Worm (Caenorhabditis elegans) whole organism, young adult: ENCODE data around the gene T19D12.1.

Experiments
- B0019.2 ChIP-seq: fragments of 200-800 bp; sonication (Bioruptor generic); conservative IDR thresholded peaks from 2 replicates; pipeline ENCODE4 v1.3.6; 2022; ENCODE audit warnings: missing genetic modification reagents, missing genetic modification characterization, missing compliant biosample characterization
- F37B4.10 ChIP-seq: fragments of 200-800 bp; sonication (Bioruptor generic); IDR thresholded peaks from 2 replicates; pipeline ENCODE4 v1.3.6; 2022; ENCODE audit warnings: missing genetic modification characterization, missing compliant biosample characterization
- T26A5.8 ChIP-seq: sonication (generic microtip); optimal IDR thresholded peaks from 2 replicates; lab custom pipeline; 2016; ENCODE audit warnings: missing genetic modification characterization, missing compliant biosample characterization
- Y56A3A.18 ChIP-seq: fragments of 200-800 bp; sonication (Bioruptor generic); IDR thresholded peaks from 2 replicates; pipeline ENCODE4 v1.3.6; 2022; ENCODE audit warnings: missing genetic modification reagents, missing genetic modification characterization, missing compliant biosample characterization
- ZK185.1 ChIP-seq: sonication (generic microtip); optimal IDR thresholded peaks from 2 replicates; lab custom pipeline; 2016; ENCODE audit warnings: mild to moderate bottlenecking, missing genetic modification characterization, missing compliant biosample characterization; ENCODE audit not compliant: poor library complexity, severe bottlenecking
- aptf-3 ChIP-seq: fragments of 200-800 bp; sonication (Bioruptor generic); IDR thresholded peaks from 2 replicates; pipeline ENCODE4 v1.3.6; 2022; ENCODE audit warnings: missing genetic modification characterization, missing compliant biosample characterization
- attf-6 ChIP-seq: fragments of 200-800 bp; sonication (Bioruptor generic); IDR thresholded peaks from 2 replicates; pipeline ENCODE4 v1.3.6; 2022; ENCODE audit warnings: missing genetic modification reagents, missing genetic modification characterization, missing compliant biosample characterization
- bed-1 ChIP-seq: fragments of 200-800 bp; sonication (Bioruptor generic); IDR thresholded peaks from 2 replicates; pipeline ENCODE4 v1.3.6; 2022; ENCODE audit warnings: missing genetic modification reagents, missing genetic modification characterization, missing compliant biosample characterization
- cebp-1 ChIP-seq, 2 experiments: fragments of 200-800 bp in 1 of 2; sonication (Bioruptor generic) in 1 of 2; sonication (generic microtip) in 1 of 2; IDR thresholded peaks in 1 of 2; optimal IDR thresholded peaks in 1 of 2; 2 replicates each; pipeline versions ENCODE4 v1.3.6 to Lab custom; 2017 to 2022; ENCODE audit warnings: missing compliant biosample characterization in 2 of 2, missing genetic modification characterization in 2 of 2, mild to moderate bottlenecking in 1 of 2, missing genetic modification reagents in 1 of 2, moderate library complexity in 1 of 2
- cebp-2 ChIP-seq: fragments of 200-800 bp; sonication (Bioruptor generic); IDR thresholded peaks from 2 replicates; pipeline ENCODE4 v1.3.6; 2022; ENCODE audit warnings: missing genetic modification characterization, missing compliant biosample characterization
- ceh-27 ChIP-seq: fragments of 200-800 bp; sonication (Bioruptor generic); optimal IDR thresholded peaks from 2 replicates; lab custom pipeline; 2018; ENCODE audit warnings: mild to moderate bottlenecking, missing genetic modification characterization, moderate library complexity, missing compliant biosample characterization
- ceh-40 ChIP-seq: fragments of 200-800 bp; sonication (Bioruptor generic); IDR thresholded peaks from 2 replicates; pipeline ENCODE4 v1.3.6; 2022; ENCODE audit warnings: missing genetic modification characterization, missing compliant biosample characterization
- die-1 ChIP-seq: sonication (generic microtip); optimal IDR thresholded peaks from 2 replicates; lab custom pipeline; 2016; ENCODE audit warnings: missing genotype, mild to moderate bottlenecking, missing genetic modification characterization, missing compliant biosample characterization
- dpl-1 ChIP-seq: fragments of 150-350 bp; optimal IDR thresholded peaks from 2 replicates; lab custom pipeline; 2014; ENCODE audit warnings: missing biosample characterization, missing genetic modification reagents, missing genetic modification characterization
- egrh-3 ChIP-seq: fragments of 200-800 bp; sonication (Bioruptor generic); IDR thresholded peaks from 2 replicates; pipeline ENCODE4 v1.3.6; 2022; ENCODE audit warnings: missing genetic modification reagents, missing genetic modification characterization, missing compliant biosample characterization
- ekl-4 ChIP-seq: fragments of 200-800 bp; sonication (Bioruptor generic); IDR thresholded peaks from 2 replicates; pipeline ENCODE4 v1.3.6; 2022; ENCODE audit warnings: missing genetic modification reagents, missing genetic modification characterization, missing compliant biosample characterization
- gei-17 ChIP-seq: fragments of 200-800 bp; sonication (Bioruptor generic); optimal IDR thresholded peaks from 2 replicates; lab custom pipeline; 2018; ENCODE audit warnings: mild to moderate bottlenecking, missing genetic modification characterization, missing compliant biosample characterization
- hrde-1 ChIP-seq: sonication (generic microtip); optimal IDR thresholded peaks from 2 replicates; lab custom pipeline; 2016; ENCODE audit warnings: missing genetic modification characterization, mild to moderate bottlenecking, missing compliant biosample characterization, moderate library complexity, missing genotype, missing genetic modification reagents, borderline replicate concordance
- lsy-27 ChIP-seq: sonication (generic microtip); optimal IDR thresholded peaks from 2 replicates; lab custom pipeline; 2017; ENCODE audit warnings: missing genetic modification characterization, mild to moderate bottlenecking, missing compliant biosample characterization, antibody characterized with exemption, missing genotype, borderline replicate concordance; ENCODE audit not compliant: insufficient read depth
- madf-3 ChIP-seq: fragments of 200-800 bp; sonication (Bioruptor generic); IDR thresholded peaks from 2 replicates; pipeline ENCODE4 v1.3.6; 2022; ENCODE audit warnings: missing genetic modification reagents, missing genetic modification characterization, missing compliant biosample characterization
- madf-6 ChIP-seq: fragments of 200-800 bp; sonication (Bioruptor generic); IDR thresholded peaks from 2 replicates; pipeline ENCODE4 v1.3.6; 2022; ENCODE audit warnings: missing genetic modification reagents, missing genetic modification characterization, missing compliant biosample characterization
- nhr-120 ChIP-seq: fragments of 200-800 bp; sonication (Bioruptor generic); IDR thresholded peaks from 2 replicates; pipeline ENCODE4 v1.3.6; 2022; ENCODE audit warnings: missing genetic modification characterization, missing compliant biosample characterization
- nhr-179 ChIP-seq: sonication (generic microtip); optimal IDR thresholded peaks from 2 replicates; lab custom pipeline; 2016; ENCODE audit warnings: mild to moderate bottlenecking, missing genetic modification characterization, missing compliant biosample characterization
- nhr-80 ChIP-seq: sonication (generic microtip); optimal IDR thresholded peaks from 2 replicates; lab custom pipeline; 2016; ENCODE audit warnings: missing genetic modification characterization, missing compliant biosample characterization
- pha-4 ChIP-seq: fragments of 150-350 bp; sonication (generic microtip); optimal IDR thresholded peaks from 2 replicates; lab custom pipeline; 2014; ENCODE audit warnings: missing biosample characterization, missing genetic modification reagents, missing genetic modification characterization
- rpc-1 ChIP-seq, 2 experiments: fragments of 150-350 bp in 1 of 2; sonication (generic microtip) in 1 of 2; optimal IDR thresholded peaks; 2 replicates each; lab custom pipeline; 2014 to 2018; ENCODE audit warnings: missing biosample characterization in 1 of 2, missing genetic modification characterization in 1 of 2, missing genetic modification reagents in 1 of 2, missing genotype in 1 of 2
- sptf-2 ChIP-seq: fragments of 200-800 bp; sonication (Bioruptor generic); optimal IDR thresholded peaks from 2 replicates; lab custom pipeline; 2018; ENCODE audit warnings: mild to moderate bottlenecking, missing genetic modification characterization, missing compliant biosample characterization
- tbp1 ChIP-seq: fragments of 200-800 bp; sonication (Bioruptor generic); optimal IDR thresholded peaks from 2 replicates; lab custom pipeline; 2018; ENCODE audit warnings: mild to moderate bottlenecking, missing genetic modification characterization, missing compliant biosample characterization
- unc-62 ChIP-seq: fragments of 150-350 bp; optimal IDR thresholded peaks from 2 replicates; lab custom pipeline; 2014; ENCODE audit warnings: missing biosample characterization, missing genetic modification reagents, missing genetic modification characterization
- zim-3 ChIP-seq: sonication (generic microtip); optimal IDR thresholded peaks from 2 replicates; lab custom pipeline; 2017; ENCODE audit warnings: mild to moderate bottlenecking, missing genetic modification characterization, moderate library complexity, missing compliant biosample characterization
- ztf-18 ChIP-seq: sonication (generic microtip); optimal IDR thresholded peaks from 2 replicates; lab custom pipeline; 2016; ENCODE audit warnings: missing genotype, mild to moderate bottlenecking, missing genetic modification characterization, missing compliant biosample characterization
- ztf-26 ChIP-seq: sonication (generic microtip); optimal IDR thresholded peaks from 2 replicates; lab custom pipeline; 2017; ENCODE audit warnings: missing genetic modification characterization, missing compliant biosample characterization

The T19D12.1 gene

ce11 chrII:6628397-6628796, 38.3 kb upstream of the T19D12.1 start:
- TF ChIP-seq nhr-80 = peak; percentile 28
- no peak for TF ChIP-seq F37B4.10 (GFP tag; lab: Robert Waterston, UW)
- TF ChIP-seq madf-3 = no peak
- TF ChIP-seq ceh-40 = no peak
- TF ChIP-seq B0019.2 (GFP tag; lab: Robert Waterston, UW) = no peak

ce11 chrII:6629775-6630174, 36.9 kb upstream of the T19D12.1 start:
- TF ChIP-seq T26A5.8 (tag; lab: Kevin White, UChicago) (no peak), aptf-3 (no peak), sptf-2 (GFP tag; lab: Kevin White, UChicago) (no peak), ZK185.1 (no peak), unc-62 (peak; percentile 88), lsy-27 (tag; lab: Kevin White, UChicago) (no peak), Y56A3A.18 (GFP tag; lab: Robert Waterston, UW) (no peak), die-1 (tag; lab: Kevin White, UChicago) (no peak), ztf-26 (tag; lab: Kevin White, UChicago) (no peak), bed-1 (GFP tag; lab: Robert Waterston, UW) (no peak), zim-3 (tag; lab: Kevin White, UChicago) (no peak), dpl-1 (no peak), madf-6 (GFP tag; lab: Robert Waterston, UW) (no peak), nhr-80 (peak; percentile 1), ekl-4 (no peak), nhr-120 (GFP tag; lab: Robert Waterston, UW) (no peak), cebp-2 (no peak)

ce11 chrII:6630811-6631210, 35.9 kb upstream of the T19D12.1 start, which contains the start of gene T19D12.4:
Gene T19D12.4, plus strand, starts transcription at chrII:6631105.
- no peak for TF ChIP-seq hrde-1 (tag; lab: Kevin White, UChicago)
- TF ChIP-seq nhr-80 = peak; percentile 11

- TF ChIP-seq nhr-179 (tag; lab: Kevin White, UChicago) (no peak), pha-4 (tag; lab: Kevin White, UChicago) (no peak), ceh-27 (GFP tag; lab: Kevin White, UChicago) (no peak), gei-17 (no peak), tbp1 (GFP tag; lab: Kevin White, UChicago) (no peak), attf-6 (GFP tag; lab: Robert Waterston, UW) (no peak), ztf-18 (tag; lab: Kevin White, UChicago) (no peak), ZK185.1 (no peak), rpc-1 (optimal IDR thresholded peaks at IDR 0.05; lab: Kevin White, UChicago) (no peak), rpc-1 (tag; optimal IDR thresholded peaks at IDR 0.05; lab: Kevin White, UChicago) (no peak)
Measured at ce11 chrII:6631995-6632394, 34.7 kb upstream of the T19D12.1 start.

ce11 chrII:6636136-6636535, 30.6 kb upstream of the T19D12.1 start, which contains the start of gene T19D12.5:
Gene T19D12.5, minus strand, starts transcription at chrII:6636236.
- TF ChIP-seq cebp-1 (GFP tag; IDR thresholded peaks at IDR 0.05; lab: Robert Waterston, UW) = no peak
- peak; percentile 13 for TF ChIP-seq cebp-1 (tag; optimal IDR thresholded peaks at IDR 0.05; lab: Kevin White, UChicago)
- TF ChIP-seq dpl-1 = no peak
- TF ChIP-seq egrh-3 (GFP tag; lab: Robert Waterston, UW) = no peak
